Fruit fly (Drosophila melanogaster): ENCODE data around the gene Cpr76Ba.

The Cpr76Ba gene

dm6 chr3L:19518232-19518631, at the start of gene Cpr76Ba:
Gene Cpr76Ba (minus strand): TSS chr3L:19518332.
- TF ChIP-seq net (GFP tag; optimal IDR thresholded peaks at IDR 0.05) (no peak), esn (GFP tag; optimal IDR thresholded peaks at IDR 0.05) (no peak), lz (GFP tag; optimal IDR thresholded peaks at IDR 0.05) (no peak), Hr38 (GFP tag; optimal IDR thresholded peaks at IDR 0.05) (no peak), CG8632 (GFP tag; optimal IDR thresholded peaks at IDR 0.05) (no peak), CG8319 (GFP tag; optimal IDR thresholded peaks at IDR 0.05) (no peak), svp (GFP tag) (no peak), CG10669 (GFP tag; optimal IDR thresholded peaks at IDR 0.05) (no peak), CG16779 (tag; optimal IDR thresholded peaks at IDR 0.05) (no peak), Lpt (GFP tag; optimal IDR thresholded peaks at IDR 0.05) (no peak)

- no peak for TF ChIP-seq CG31627 (GFP tag; optimal IDR thresholded peaks at IDR 0.05)
- TF ChIP-seq CG15336 (GFP tag; IDR thresholded peaks at IDR 0.05): no peak
- no peak for TF ChIP-seq CG4318 (GFP tag; optimal IDR thresholded peaks at IDR 0.05)
- no peak for TF ChIP-seq Lpt (GFP tag; optimal IDR thresholded peaks at IDR 0.05)
- TF ChIP-seq net (GFP tag; optimal IDR thresholded peaks at IDR 0.05): no peak
- no peak for TF ChIP-seq CG34406 (GFP tag; optimal IDR thresholded peaks at IDR 0.05)
- TF ChIP-seq topi (GFP tag; optimal IDR thresholded peaks at IDR 0.05): no peak
- no peak for TF ChIP-seq acj6 (GFP tag; optimal IDR thresholded peaks at IDR 0.05)
- TF ChIP-seq Hr38 (GFP tag; optimal IDR thresholded peaks at IDR 0.05): no peak
- TF ChIP-seq CG8319 (GFP tag; optimal IDR thresholded peaks at IDR 0.05): no peak
- no peak for TF ChIP-seq salr (GFP tag; optimal IDR thresholded peaks at IDR 0.05)
- no peak for TF ChIP-seq Sox14 (GFP tag; optimal IDR thresholded peaks at IDR 0.05)
- no peak for TF ChIP-seq CG8119 (GFP tag; IDR thresholded peaks at IDR 0.05)
- TF ChIP-seq achi (GFP tag; optimal IDR thresholded peaks at IDR 0.05): no peak
- TF ChIP-seq CG3919 (GFP tag; optimal IDR thresholded peaks at IDR 0.05): no peak
- no peak for TF ChIP-seq svp (GFP tag)
- no peak for TF ChIP-seq lz (GFP tag; optimal IDR thresholded peaks at IDR 0.05)
- no peak for TF ChIP-seq OdsH (GFP tag; optimal IDR thresholded peaks at IDR 0.05)
Measured at dm6 chr3L:19566127-19566526, 48.0 kb upstream of the Cpr76Ba start.

- TF ChIP-seq Hr39 (GFP tag; optimal IDR thresholded peaks at IDR 0.05) (no peak), net (GFP tag; optimal IDR thresholded peaks at IDR 0.05) (no peak), CG10631 (GFP tag; optimal IDR thresholded peaks at IDR 0.05) (no peak), Sox15 (GFP tag; optimal IDR thresholded peaks at IDR 0.05) (no peak)
Measured at dm6 chr3L:19564905-19565700, 47.0 kb upstream of the Cpr76Ba start.

- TF ChIP-seq CG6163 (GFP tag; IDR thresholded peaks at IDR 0.05) (no peak), fkh (GFP tag; optimal IDR thresholded peaks at IDR 0.05) (no peak), salr (GFP tag; optimal IDR thresholded peaks at IDR 0.05) (no peak), Ets21C (GFP tag; optimal IDR thresholded peaks at IDR 0.05) (no peak), Sox15 (GFP tag; optimal IDR thresholded peaks at IDR 0.05) (no peak), CG6276 (GFP tag; optimal IDR thresholded peaks at IDR 0.05) (no peak), CG11294 (GFP tag; IDR thresholded peaks at IDR 0.05) (no peak), Gug (GFP tag; IDR thresholded peaks at IDR 0.05) (no peak), svp (GFP tag) (no peak), Eip75B (GFP tag; optimal IDR thresholded peaks at IDR 0.05) (no peak), CG34406 (GFP tag; optimal IDR thresholded peaks at IDR 0.05) (no peak), CG7368 (GFP tag; optimal IDR thresholded peaks at IDR 0.05) (no peak), Eip93F (GFP tag; optimal IDR thresholded peaks at IDR 0.05) (no peak), fd59A (GFP tag; optimal IDR thresholded peaks at IDR 0.05) (no peak), CG4318 (GFP tag; optimal IDR thresholded peaks at IDR 0.05) (no peak), Sox102F (GFP tag; optimal IDR thresholded peaks at IDR 0.05) (no peak), cyc (GFP tag; optimal IDR thresholded peaks at IDR 0.05) (no peak)
Measured at dm6 chr3L:19563014-19563413, 44.9 kb upstream of the Cpr76Ba start.

All from whole organism, prepupa.